Worm (Caenorhabditis elegans) whole organism, L1 larva: ENCODE data around the gene epg-3.

Experiments used
- aha-1 ChIP-seq: fragments of 150-350 bp; optimal IDR thresholded peaks from 2 replicates; lab custom pipeline; 2014; ENCODE audit warnings: missing biosample characterization, missing genetic modification characterization
- lin-13 ChIP-seq: fragments of 150-350 bp; optimal IDR thresholded peaks from 2 replicates; lab custom pipeline; 2014; ENCODE audit warnings: missing biosample characterization, missing genetic modification reagents, missing genetic modification characterization
- nhr-11 ChIP-seq: fragments of 150-350 bp; optimal IDR thresholded peaks from 2 replicates; lab custom pipeline; 2014; ENCODE audit warnings: missing biosample characterization, missing genetic modification characterization
- nhr-77 ChIP-seq: fragments of 150-350 bp; optimal IDR thresholded peaks from 2 replicates; lab custom pipeline; 2014; ENCODE audit warnings: missing biosample characterization, missing genetic modification characterization

ce11 chrIII:12891580-12891979, 42.9 kb upstream of the epg-3 start, which contains the start of the genes Y37D8A.29 and unc-71:
- TF ChIP-seq aha-1 (tag; lab: Kevin White, UChicago) = no peak
- no peak for TF ChIP-seq nhr-77
- TF ChIP-seq nhr-11 = no peak
- TF ChIP-seq lin-13 (GFP tag; lab: Kevin White, UChicago) = no peak
